Worm (Caenorhabditis elegans) whole organism, L1 larva: ENCODE data around the gene Y45G5AM.4.

Source experiments
- C16A3.4 ChIP-seq: fragments of 150-350 bp; optimal IDR thresholded peaks from 2 replicates; lab custom pipeline; 2014; ENCODE audit warnings: missing biosample characterization, missing genetic modification characterization
- F16B12.6 ChIP-seq: fragments of 150-350 bp; optimal IDR thresholded peaks from 2 replicates; lab custom pipeline; 2014; ENCODE audit warnings: missing biosample characterization, missing genetic modification characterization
- Y116A8C.19 ChIP-seq: sonication (generic microtip); optimal IDR thresholded peaks from 2 replicates; lab custom pipeline; 2016; ENCODE audit warnings: missing compliant biosample characterization, missing genetic modification characterization, borderline replicate concordance
- alr-1 ChIP-seq: fragments of 200-800 bp; sonication (Bioruptor generic); optimal IDR thresholded peaks from 2 replicates; lab custom pipeline; 2018; ENCODE audit warnings: borderline replicate concordance, mild to moderate bottlenecking, missing genetic modification characterization, missing compliant biosample characterization
- blmp-1 ChIP-seq: fragments of 150-350 bp; optimal IDR thresholded peaks from 2 replicates; lab custom pipeline; 2014; ENCODE audit warnings: missing biosample characterization, missing genetic modification characterization
- ceh-82 ChIP-seq, 3 experiments: fragments of 150-350 bp in 1 of 3; sonication (generic microtip) in 2 of 3; optimal IDR thresholded peaks; 2 replicates each; lab custom pipeline; 2014 to 2017; ENCODE audit warnings: missing biosample characterization in 3 of 3, missing genetic modification characterization in 3 of 3
- ces-1 ChIP-seq: fragments of 150-350 bp; optimal IDR thresholded peaks from 2 replicates; lab custom pipeline; 2014; ENCODE audit warnings: missing biosample characterization, missing genetic modification reagents, missing genetic modification characterization
- efl-1 ChIP-seq, 4 experiments: fragments of 150-350 bp; optimal IDR thresholded peaks in 3 of 4; peaks in 1 of 4; 1 replicate in 1 of 4; 2 replicates in 3 of 4; lab custom pipeline; 2014; ENCODE audit warnings: missing biosample characterization in 2 of 4, missing genetic modification characterization in 2 of 4, missing genetic modification reagents in 2 of 4
- efl-3 ChIP-seq: fragments of 200-800 bp; sonication (Bioruptor generic); optimal IDR thresholded peaks from 2 replicates; lab custom pipeline; 2018; ENCODE audit warnings: mild to moderate bottlenecking, missing genetic modification characterization, missing compliant biosample characterization
- elt-3 ChIP-seq, 6 experiments: fragments of 150-350 bp in 1 of 6; sonication (generic microtip); optimal IDR thresholded peaks; 2 replicates each; lab custom pipeline; 2017 to 2018; ENCODE audit warnings: missing biosample characterization in 6 of 6, missing genetic modification characterization in 6 of 6, inconsistent platforms in 1 of 6
- fkh-4 ChIP-seq: sonication (generic microtip); optimal IDR thresholded peaks from 2 replicates; lab custom pipeline; 2016; ENCODE audit warnings: missing compliant biosample characterization, missing genetic modification characterization, borderline replicate concordance
- fkh-8 ChIP-seq: sonication (generic microtip); optimal IDR thresholded peaks from 2 replicates; lab custom pipeline; 2016; ENCODE audit warnings: mild to moderate bottlenecking, missing genetic modification characterization, missing compliant biosample characterization
- hlh-4 ChIP-seq: sonication (generic microtip); optimal IDR thresholded peaks from 2 replicates; lab custom pipeline; 2016; ENCODE audit warnings: mild to moderate bottlenecking, missing genetic modification characterization, missing compliant biosample characterization
- hpl-2 ChIP-seq: fragments of 150-350 bp; optimal IDR thresholded peaks from 2 replicates; lab custom pipeline; 2014; ENCODE audit warnings: missing biosample characterization, missing genetic modification reagents, missing genetic modification characterization
- isw-1 ChIP-seq: fragments of 200-800 bp; sonication (Bioruptor generic); IDR thresholded peaks from 2 replicates; pipeline ENCODE4 v1.3.6; 2022; ENCODE audit warnings: missing genetic modification characterization, missing compliant biosample characterization
- jun-1 ChIP-seq: fragments of 150-350 bp; optimal IDR thresholded peaks from 2 replicates; lab custom pipeline; 2014; ENCODE audit warnings: missing biosample characterization, missing genetic modification reagents, missing genetic modification characterization
- lin-14 ChIP-seq: fragments of 200-800 bp; sonication (Bioruptor generic); optimal IDR thresholded peaks from 2 replicates; lab custom pipeline; 2018; ENCODE audit warnings: mild to moderate bottlenecking, missing genetic modification characterization, moderate library complexity, missing compliant biosample characterization
- lin-39 ChIP-seq: fragments of 150-350 bp; optimal IDR thresholded peaks from 2 replicates; lab custom pipeline; 2014; ENCODE audit warnings: missing biosample characterization, missing genetic modification reagents, missing genetic modification characterization
- lir-3 ChIP-seq: sonication (generic microtip); optimal IDR thresholded peaks from 2 replicates; lab custom pipeline; 2016; ENCODE audit warnings: mild to moderate bottlenecking, missing genetic modification characterization, moderate library complexity, missing compliant biosample characterization; ENCODE audit not compliant: poor library complexity
- lsy-2 ChIP-seq, 2 experiments: fragments of 150-350 bp; optimal IDR thresholded peaks; 2 replicates each; lab custom pipeline; 2014; ENCODE audit warnings: missing biosample characterization in 2 of 2, missing genetic modification characterization in 2 of 2
- mdl-1 ChIP-seq, 2 experiments: fragments of 150-350 bp; optimal IDR thresholded peaks; 2 replicates each; lab custom pipeline; 2014 to 2017; ENCODE audit warnings: missing biosample characterization in 2 of 2, missing genetic modification characterization in 2 of 2, inconsistent platforms in 1 of 2
- mef-2 ChIP-seq: fragments of 150-350 bp; optimal IDR thresholded peaks from 2 replicates; lab custom pipeline; 2014; ENCODE audit warnings: missing biosample characterization, missing genetic modification characterization
- nhr-12 ChIP-seq: sonication (generic microtip); optimal IDR thresholded peaks from 2 replicates; lab custom pipeline; 2017; ENCODE audit warnings: missing biosample characterization, missing genetic modification characterization
- nhr-19 ChIP-seq: fragments of 200-800 bp; sonication (Bioruptor generic); conservative IDR thresholded peaks from 2 replicates; pipeline ENCODE4 v1.3.6; 2022; ENCODE audit warnings: missing genetic modification characterization, missing compliant biosample characterization
- nhr-20 ChIP-seq: sonication (generic microtip); optimal IDR thresholded peaks from 2 replicates; lab custom pipeline; 2016; ENCODE audit warnings: mild to moderate bottlenecking, missing genetic modification characterization, missing compliant biosample characterization
- nhr-76 ChIP-seq: sonication (generic microtip); optimal IDR thresholded peaks from 2 replicates; lab custom pipeline; 2017; ENCODE audit warnings: missing biosample characterization, missing genetic modification characterization
- nhr-90 ChIP-seq: sonication (generic microtip); optimal IDR thresholded peaks from 2 replicates; lab custom pipeline; 2016; ENCODE audit warnings: mild to moderate bottlenecking, missing genetic modification characterization, missing compliant biosample characterization; ENCODE audit not compliant: poor library complexity
- pag-3 ChIP-seq: sonication (generic microtip); optimal IDR thresholded peaks from 2 replicates; lab custom pipeline; 2017; ENCODE audit warnings: missing genetic modification characterization, mild to moderate bottlenecking, missing compliant biosample characterization, antibody characterized with exemption, borderline replicate concordance; ENCODE audit not compliant: insufficient read depth
- skn-1 ChIP-seq: fragments of 150-350 bp; optimal IDR thresholded peaks from 2 replicates; lab custom pipeline; 2014; ENCODE audit warnings: missing biosample characterization, missing genetic modification characterization
- sptf-1 ChIP-seq: fragments of 150-350 bp; optimal IDR thresholded peaks from 2 replicates; lab custom pipeline; 2014; ENCODE audit warnings: missing biosample characterization, missing genetic modification characterization
- swsn-7 ChIP-seq: sonication (generic microtip); optimal IDR thresholded peaks from 2 replicates; lab custom pipeline; 2016; ENCODE audit warnings: missing genetic modification characterization, missing compliant biosample characterization
- tbx-2 ChIP-seq: sonication (generic microtip); optimal IDR thresholded peaks from 2 replicates; lab custom pipeline; 2016; ENCODE audit warnings: missing genetic modification characterization, missing compliant biosample characterization
- unc-130 ChIP-seq: fragments of 150-350 bp; optimal IDR thresholded peaks from 2 replicates; lab custom pipeline; 2017; ENCODE audit warnings: missing biosample characterization, missing genetic modification characterization, inconsistent platforms
- unc-30 ChIP-seq: sonication (generic microtip); optimal IDR thresholded peaks from 2 replicates; lab custom pipeline; 2017; ENCODE audit warnings: missing biosample characterization, missing genetic modification characterization
- unc-62 ChIP-seq: fragments of 150-350 bp; optimal IDR thresholded peaks from 2 replicates; lab custom pipeline; 2014; ENCODE audit warnings: missing biosample characterization, missing genetic modification reagents, missing genetic modification characterization
- unc-98 ChIP-seq: fragments of 200-800 bp; sonication (Bioruptor generic); IDR thresholded peaks from 2 replicates; pipeline ENCODE4 v1.3.6; 2022; ENCODE audit warnings: missing genetic modification characterization, missing compliant biosample characterization
- zip-4 ChIP-seq: fragments of 200-800 bp; sonication (Bioruptor generic); optimal IDR thresholded peaks from 2 replicates; lab custom pipeline; 2018; ENCODE audit warnings: mild to moderate bottlenecking, missing genetic modification characterization, moderate library complexity, missing compliant biosample characterization
- ztf-11 ChIP-seq, 2 experiments: sonication (generic microtip); optimal IDR thresholded peaks; 2 replicates each; lab custom pipeline; 2016 to 2017; ENCODE audit warnings: missing genetic modification characterization in 2 of 2, missing biosample characterization in 1 of 2, missing compliant biosample characterization in 1 of 2
- ztf-4 ChIP-seq: fragments of 150-350 bp; optimal IDR thresholded peaks from 2 replicates; lab custom pipeline; 2014; ENCODE audit warnings: missing biosample characterization, missing genetic modification characterization

The Y45G5AM.4 gene

ce11 chrV:4194587-4195211, 31.7 kb downstream of the Y45G5AM.4 start, which contains the start of gene Y45G5AM.9 (continued):
- TF ChIP-seq ztf-11 (tag; optimal IDR thresholded peaks at IDR 0.05; lab: Kevin White, UChicago) = peak in 1 of 2 experiments; percentile 36
- no peak for TF ChIP-seq ztf-4 (tag; lab: Kevin White, UChicago)
- TF ChIP-seq elt-3 (tag; optimal IDR thresholded peaks at IDR 0.05; lab: Kevin White, UChicago) = peak in 2 of 6 experiments; percentile 33 to 45
- peak; percentile 87 for TF ChIP-seq tbx-2 (tag; lab: Kevin White, UChicago)
- peak; percentile 29 for TF ChIP-seq lin-39 (tag; lab: Kevin White, UChicago)
- peak; percentile 88 for TF ChIP-seq C16A3.4 (tag; lab: Kevin White, UChicago)
- TF ChIP-seq hlh-4 (tag; lab: Kevin White, UChicago) = no peak
- TF ChIP-seq lin-14 (GFP tag; lab: Kevin White, UChicago) = no peak
- TF ChIP-seq zip-4 = peak; percentile 59
- peak; percentile 67 for TF ChIP-seq skn-1 (tag; lab: Kevin White, UChicago)
- no peak for TF ChIP-seq mef-2 (tag; lab: Kevin White, UChicago)
- TF ChIP-seq nhr-19 = peak; percentile 77
- TF ChIP-seq fkh-4 (tag; lab: Kevin White, UChicago) = peak; percentile 45
- peak; percentile 86 for TF ChIP-seq fkh-8 (tag; lab: Kevin White, UChicago)
- peak; percentile 83 for TF ChIP-seq efl-1 (optimal IDR thresholded peaks at IDR 0.05; lab: Kevin White, UChicago)
- peak; percentile 75 to 98 for TF ChIP-seq efl-1 (GFP tag; optimal IDR thresholded peaks at IDR 0.05 in 1 of 2; lab: Kevin White, UChicago)
- TF ChIP-seq sptf-1 (tag; lab: Kevin White, UChicago) = no peak
- TF ChIP-seq lir-3 (tag; lab: Kevin White, UChicago) = no peak
- TF ChIP-seq blmp-1 = peak; percentile 43
- TF ChIP-seq ces-1 (GFP tag; lab: Kevin White, UChicago) = no peak
- peak; percentile 87 for TF ChIP-seq lsy-2 (tag; optimal IDR thresholded peaks at IDR 0.05; lab: Kevin White, UChicago)
- TF ChIP-seq isw-1 = peak; percentile 70
- no peak for TF ChIP-seq unc-30 (tag; lab: Kevin White, UChicago)
- TF ChIP-seq unc-130 = peak; percentile 53
- no peak for TF ChIP-seq nhr-76 (tag; lab: Kevin White, UChicago)
- TF ChIP-seq alr-1 = no peak
- no peak for TF ChIP-seq nhr-12 (tag; lab: Kevin White, UChicago)
- peak; percentile 82 for TF ChIP-seq nhr-20 (tag; lab: Kevin White, UChicago)
- peak; percentile 60 for TF ChIP-seq jun-1 (tag; lab: Kevin White, UChicago)
- TF ChIP-seq unc-98 (GFP tag; lab: Robert Waterston, UW) = no peak
- no peak for TF ChIP-seq Y116A8C.19
- peak; percentile 67 to 93 (median 78) for TF ChIP-seq ceh-82 (tag; optimal IDR thresholded peaks at IDR 0.05; lab: Kevin White, UChicago)
- TF ChIP-seq F16B12.6 (tag; lab: Kevin White, UChicago) = peak; percentile 56

ce11 chrV:4195283-4195682, 32.3 kb downstream of the Y45G5AM.4 start, which contains the start of gene algn-5:
algn-5 (plus strand) TSS chrV:4195577.
- TF ChIP-seq swsn-7 (tag; lab: Kevin White, UChicago) (no peak), blmp-1 (no peak), unc-130 (no peak)

DNA sequence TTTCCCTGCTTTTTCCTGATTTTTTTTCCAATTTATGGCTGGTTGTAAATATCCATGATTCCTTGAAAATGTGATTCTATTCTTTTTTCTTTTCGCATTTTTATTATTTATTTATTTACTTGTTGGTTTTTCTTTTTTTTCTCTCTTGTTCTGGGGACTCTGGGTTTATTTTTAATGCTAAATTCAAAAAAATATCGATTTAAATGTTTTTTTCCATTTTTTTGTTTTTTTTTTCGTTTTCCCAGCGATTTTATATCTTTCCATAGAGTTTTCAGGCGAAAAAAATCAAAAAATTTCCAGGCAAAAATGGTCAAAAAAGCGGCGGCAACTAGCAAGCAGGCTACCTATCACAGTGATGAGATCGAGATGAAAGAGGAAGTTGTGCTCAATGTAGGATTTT, 36.2 kb downstream of the Y45G5AM.4 start, which contains the start of gene rpac-40:
rpac-40 (plus strand) TSS at position 301 of the 400 bp plus-strand sequence.
- TF ChIP-seq nhr-90 = no peak
- TF ChIP-seq unc-30 (tag; lab: Kevin White, UChicago) = no peak
- TF ChIP-seq pag-3 (tag; lab: Kevin White, UChicago) = no peak
- no peak for TF ChIP-seq mdl-1 (tag; optimal IDR thresholded peaks at IDR 0.05; lab: Kevin White, UChicago)
- no peak for TF ChIP-seq nhr-76 (tag; lab: Kevin White, UChicago)
- no peak for TF ChIP-seq efl-3 (GFP tag; lab: Kevin White, UChicago)
- TF ChIP-seq hpl-2 (GFP tag; lab: Kevin White, UChicago) = no peak
- no peak for TF ChIP-seq unc-62
- TF ChIP-seq, all 84 proteins: peak for 0
